Worm (Caenorhabditis elegans): Measurements from ENCODE around the gene rol-6.

Gene rol-6

ce11 chrII:8742006-8742847, 9.4 kb downstream of the rol-6 start:
- TF ChIP-seq ceh-13 (GFP tag; optimal IDR thresholded peaks at IDR 0.05) = no peak
- no peak for TF ChIP-seq tra-4 (tag; optimal IDR thresholded peaks at IDR 0.05)
- no peak for TF ChIP-seq ama-1 (optimal IDR thresholded peaks at IDR 0.05)
- TF ChIP-seq hmbx-1 (tag; optimal IDR thresholded peaks at IDR 0.05) = no peak
- TF ChIP-seq F13C5.2 (tag; optimal IDR thresholded peaks at IDR 0.05) = no peak
- TF ChIP-seq pes-1 (GFP tag; IDR thresholded peaks at IDR 0.05) = no peak
- TF ChIP-seq hnd-1 (tag; optimal IDR thresholded peaks at IDR 0.05) = no peak
- no peak for TF ChIP-seq tbx-11 (GFP tag; IDR thresholded peaks at IDR 0.05)
- no peak for TF ChIP-seq ceh-36 (tag; optimal IDR thresholded peaks at IDR 0.05)
- no peak for TF ChIP-seq flt-1 (GFP tag; IDR thresholded peaks at IDR 0.05)
- no peak for TF ChIP-seq tbx-37 (GFP tag; conservative IDR thresholded peaks at IDR 0.05)
- TF ChIP-seq scrt-1 (GFP tag; IDR thresholded peaks at IDR 0.05) = no peak
- TF ChIP-seq hmg-4 (GFP tag; optimal IDR thresholded peaks at IDR 0.05) = no peak
- no peak for TF ChIP-seq B0310.2 (tag; optimal IDR thresholded peaks at IDR 0.05)
- TF ChIP-seq sea-1 (GFP tag; conservative IDR thresholded peaks at IDR 0.05) = no peak
- no peak for TF ChIP-seq ets-7 (tag; optimal IDR thresholded peaks at IDR 0.05)
- TF ChIP-seq aly-1 (tag; optimal IDR thresholded peaks at IDR 0.05) = no peak

- TF ChIP-seq hmbx-1 (tag; optimal IDR thresholded peaks at IDR 0.05) (no peak), ceh-36 (tag; optimal IDR thresholded peaks at IDR 0.05) (no peak), F13C5.2 (tag; optimal IDR thresholded peaks at IDR 0.05) (no peak), ceh-13 (GFP tag; optimal IDR thresholded peaks at IDR 0.05) (no peak), tbx-11 (GFP tag; IDR thresholded peaks at IDR 0.05) (no peak), ets-7 (tag; optimal IDR thresholded peaks at IDR 0.05) (no peak), flt-1 (GFP tag; IDR thresholded peaks at IDR 0.05) (no peak), pes-1 (GFP tag; IDR thresholded peaks at IDR 0.05) (no peak), aly-1 (tag; optimal IDR thresholded peaks at IDR 0.05) (no peak), ama-1 (optimal IDR thresholded peaks at IDR 0.05) (no peak), sea-1 (GFP tag; conservative IDR thresholded peaks at IDR 0.05) (no peak), B0310.2 (tag; optimal IDR thresholded peaks at IDR 0.05) (no peak), hmg-4 (GFP tag; optimal IDR thresholded peaks at IDR 0.05) (no peak), tbx-37 (GFP tag; conservative IDR thresholded peaks at IDR 0.05) (no peak)
These were observed 10.1 kb downstream of the rol-6 start for ce11 chrII:8742972-8743371.

DNA sequence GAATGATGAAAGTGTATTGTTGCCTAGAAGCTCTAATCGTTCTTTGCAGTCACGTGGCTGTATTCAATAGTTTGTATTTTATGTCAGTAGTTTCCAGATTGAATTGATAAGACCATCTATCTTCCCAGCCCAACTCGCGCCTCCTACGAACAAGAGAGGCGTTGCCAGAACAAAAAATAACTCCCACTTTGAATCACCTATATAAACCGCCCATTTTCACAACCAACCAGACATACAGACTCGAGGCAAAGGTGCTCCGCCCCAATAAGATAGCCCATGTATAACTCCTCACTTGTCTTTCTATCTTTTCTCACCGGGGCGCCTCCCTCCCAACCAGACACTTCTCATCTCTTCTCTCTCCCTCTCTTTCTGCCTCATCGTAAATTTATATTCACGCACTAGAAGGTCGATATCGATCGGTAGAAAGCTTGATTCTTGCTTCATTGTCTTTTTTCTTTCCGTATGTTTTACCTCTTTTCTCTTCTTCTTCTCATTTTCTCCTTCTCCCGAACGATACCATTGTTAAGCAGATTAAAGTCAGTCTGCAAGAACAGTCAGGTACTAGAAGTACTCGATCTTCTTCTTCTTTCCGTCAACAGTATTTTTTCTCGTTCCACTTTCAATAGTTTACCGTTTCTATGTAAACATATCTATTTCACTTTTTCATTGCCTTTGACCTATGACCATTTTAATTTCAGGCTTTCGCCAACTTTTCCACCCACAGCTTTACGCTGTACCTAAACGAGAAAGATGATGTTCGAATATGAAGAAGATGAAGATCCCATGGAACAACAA, 10.7 kb downstream of the rol-6 start, which contains the start of gene mak-1:
TSS of gene mak-1 (plus strand) at position 693 of the 795 bp plus-strand sequence.
- TF ChIP-seq hmg-4 (GFP tag; optimal IDR thresholded peaks at IDR 0.05) (peak; percentile 6), flt-1 (GFP tag; IDR thresholded peaks at IDR 0.05) (no peak), tbx-37 (GFP tag; conservative IDR thresholded peaks at IDR 0.05) (no peak), pes-1 (GFP tag; IDR thresholded peaks at IDR 0.05) (no peak), B0310.2 (tag; optimal IDR thresholded peaks at IDR 0.05) (no peak), hnd-1 (tag; optimal IDR thresholded peaks at IDR 0.05) (no peak)

DNA sequence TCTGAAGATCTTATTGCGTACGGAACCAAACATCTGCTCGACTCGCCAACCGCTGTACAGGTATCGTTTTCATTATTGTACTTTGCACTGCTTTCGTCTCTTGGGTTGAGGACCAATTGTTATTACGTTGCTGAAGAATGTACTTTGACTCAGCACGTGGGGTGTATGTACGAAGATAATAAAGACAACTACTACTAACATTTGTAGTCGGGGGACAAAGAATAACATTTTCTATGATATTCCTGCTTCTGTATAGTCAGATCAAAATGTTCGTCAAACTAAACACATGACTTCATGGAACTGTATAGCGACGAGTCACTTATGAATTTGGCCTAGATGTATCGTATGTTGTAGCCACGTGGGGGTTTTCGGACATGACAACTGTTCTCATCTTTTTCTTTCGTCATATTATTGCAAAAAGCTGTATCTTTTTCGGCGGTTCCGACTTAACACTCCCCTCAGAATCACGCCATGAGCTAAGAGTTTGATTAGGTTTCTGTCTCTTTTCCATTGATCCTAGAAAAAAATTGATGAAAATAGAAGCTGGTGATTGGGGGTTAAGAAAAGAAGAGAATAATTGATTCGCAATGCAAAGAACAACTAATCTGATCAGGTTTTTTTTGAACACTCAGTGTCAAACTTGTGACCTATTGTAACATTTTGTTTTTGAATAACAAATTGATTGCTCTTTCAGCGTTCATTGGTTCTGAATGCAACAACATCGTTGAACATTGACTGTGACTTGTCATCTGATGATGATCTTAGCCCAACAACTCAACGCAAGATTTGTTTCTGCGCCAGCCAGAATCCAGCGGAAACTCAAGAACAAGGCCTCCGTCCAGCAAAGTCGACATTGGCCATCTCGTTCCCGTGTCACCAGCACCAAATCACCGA, 12.0 kb downstream of the rol-6 start:
- TF ChIP-seq flt-1 (GFP tag; IDR thresholded peaks at IDR 0.05) (no peak), hmg-4 (GFP tag; optimal IDR thresholded peaks at IDR 0.05) (no peak), ceh-13 (GFP tag; optimal IDR thresholded peaks at IDR 0.05) (no peak), tbx-37 (GFP tag; conservative IDR thresholded peaks at IDR 0.05) (no peak), tbx-11 (GFP tag; IDR thresholded peaks at IDR 0.05) (no peak), B0310.2 (tag; optimal IDR thresholded peaks at IDR 0.05) (no peak), ceh-36 (tag; optimal IDR thresholded peaks at IDR 0.05) (no peak), pes-1 (GFP tag; IDR thresholded peaks at IDR 0.05) (no peak)

ce11 chrII:8745449-8746297, 12.8 kb downstream of the rol-6 start:
- TF ChIP-seq pes-1 (GFP tag; IDR thresholded peaks at IDR 0.05) (no peak), scrt-1 (GFP tag; IDR thresholded peaks at IDR 0.05) (no peak), tbx-37 (GFP tag; conservative IDR thresholded peaks at IDR 0.05) (no peak)

DNA sequence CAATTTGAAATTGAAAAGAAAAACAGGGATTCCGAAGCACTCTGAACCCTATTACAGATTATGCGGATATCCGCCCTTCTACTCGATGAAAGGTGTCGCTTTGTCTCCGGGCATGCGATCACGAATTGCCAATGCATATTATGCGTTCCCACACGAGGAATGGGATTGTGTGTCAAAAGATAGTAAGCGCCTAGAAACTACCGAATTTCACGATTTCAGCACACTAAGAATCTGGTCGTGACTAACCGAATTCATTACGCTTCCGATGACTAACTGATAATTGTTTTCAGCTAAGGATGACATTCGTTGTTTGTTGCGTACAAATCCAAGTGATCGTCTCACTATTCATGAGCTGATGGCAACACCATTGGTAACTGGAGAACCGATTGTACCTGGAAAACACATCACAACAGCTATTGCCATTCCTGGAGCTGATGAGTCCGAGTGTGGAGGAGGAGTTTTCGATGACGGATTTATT, 13.5 kb downstream of the rol-6 start:
- no peak for TF ChIP-seq aly-1 (tag; optimal IDR thresholded peaks at IDR 0.05)
- TF ChIP-seq hmg-4 (GFP tag; optimal IDR thresholded peaks at IDR 0.05) = no peak
- TF ChIP-seq tbx-37 (GFP tag; conservative IDR thresholded peaks at IDR 0.05) = no peak
- no peak for TF ChIP-seq flt-1 (GFP tag; IDR thresholded peaks at IDR 0.05)
- no peak for TF ChIP-seq scrt-1 (GFP tag; IDR thresholded peaks at IDR 0.05)
- TF ChIP-seq F13C5.2 (tag; optimal IDR thresholded peaks at IDR 0.05) = no peak
- TF ChIP-seq ceh-36 (tag; optimal IDR thresholded peaks at IDR 0.05) = no peak
- no peak for TF ChIP-seq pes-1 (GFP tag; IDR thresholded peaks at IDR 0.05)
- no peak for TF ChIP-seq tra-4 (tag; optimal IDR thresholded peaks at IDR 0.05)
- no peak for TF ChIP-seq tbx-11 (GFP tag; IDR thresholded peaks at IDR 0.05)
- TF ChIP-seq sea-1 (GFP tag; conservative IDR thresholded peaks at IDR 0.05) = no peak
- TF ChIP-seq hnd-1 (tag; optimal IDR thresholded peaks at IDR 0.05) = no peak
- no peak for TF ChIP-seq ama-1 (optimal IDR thresholded peaks at IDR 0.05)

All from whole organism, early embryonic.